Worm (Caenorhabditis elegans) whole organism, late embryonic: ENCODE data around the gene C34B4.2.

Experiments used
- C08G9.2 ChIP-seq: sonication (generic microtip); optimal IDR thresholded peaks from 2 replicates; lab custom pipeline; 2016; ENCODE audit warnings: mild to moderate bottlenecking, missing genetic modification characterization, moderate library complexity, missing compliant biosample characterization
- Y22D7AL.16 ChIP-seq: sonication (generic microtip); optimal IDR thresholded peaks from 2 replicates; lab custom pipeline; 2016; ENCODE audit warnings: missing genetic modification characterization, missing compliant biosample characterization
- ceh-14 ChIP-seq: sonication (generic microtip); optimal IDR thresholded peaks from 2 replicates; lab custom pipeline; 2016; ENCODE audit warnings: missing genotype, missing genetic modification characterization, missing compliant biosample characterization
- ceh-18 ChIP-seq: sonication (generic microtip); optimal IDR thresholded peaks from 2 replicates; lab custom pipeline; 2016; ENCODE audit warnings: missing genetic modification characterization, missing compliant biosample characterization
- ceh-19 ChIP-seq: fragments of 200-800 bp; sonication (Bioruptor generic); optimal IDR thresholded peaks from 2 replicates; lab custom pipeline; 2018; ENCODE audit warnings: mild to moderate bottlenecking, missing genetic modification characterization, missing compliant biosample characterization
- ceh-2 ChIP-seq: sonication (generic microtip); optimal IDR thresholded peaks from 2 replicates; lab custom pipeline; 2016; ENCODE audit warnings: missing genotype, missing genetic modification characterization, missing compliant biosample characterization
- ceh-24 ChIP-seq: sonication (generic microtip); optimal IDR thresholded peaks from 2 replicates; lab custom pipeline; 2016; ENCODE audit warnings: mild to moderate bottlenecking, missing genetic modification characterization, missing compliant biosample characterization
- ceh-30 ChIP-seq: fragments of 150-350 bp; optimal IDR thresholded peaks from 2 replicates; lab custom pipeline; 2014; ENCODE audit warnings: missing biosample characterization, missing genetic modification characterization
- ceh-31 ChIP-seq: sonication (generic microtip); optimal IDR thresholded peaks from 2 replicates; lab custom pipeline; 2016; ENCODE audit warnings: missing genetic modification characterization, missing compliant biosample characterization
- ceh-34 ChIP-seq: sonication (generic microtip); optimal IDR thresholded peaks from 2 replicates; lab custom pipeline; 2016; ENCODE audit warnings: mild to moderate bottlenecking, missing genetic modification characterization, missing compliant biosample characterization
- ceh-48 ChIP-seq: sonication (generic microtip); optimal IDR thresholded peaks from 2 replicates; lab custom pipeline; 2016; ENCODE audit warnings: missing genetic modification characterization, inconsistent platforms, missing compliant biosample characterization
- ceh-9 ChIP-seq: sonication (generic microtip); optimal IDR thresholded peaks from 2 replicates; lab custom pipeline; 2016; ENCODE audit warnings: mild to moderate bottlenecking, missing genetic modification characterization, inconsistent platforms, missing compliant biosample characterization
- dve-1 ChIP-seq: sonication (generic microtip); optimal IDR thresholded peaks from 2 replicates; lab custom pipeline; 2017; ENCODE audit warnings: antibody characterized with exemption, mild to moderate bottlenecking, missing genetic modification characterization, missing compliant biosample characterization
- elt-2 ChIP-seq: sonication (generic microtip); optimal IDR thresholded peaks from 2 replicates; lab custom pipeline; 2016; ENCODE audit warnings: missing genetic modification reagents, missing genetic modification characterization, missing compliant biosample characterization
- eyg-1 ChIP-seq: sonication (generic microtip); optimal IDR thresholded peaks from 2 replicates; lab custom pipeline; 2016; ENCODE audit warnings: missing genotype, missing genetic modification characterization, missing compliant biosample characterization
- gmeb-2 ChIP-seq: sonication (generic microtip); optimal IDR thresholded peaks from 2 replicates; lab custom pipeline; 2016; ENCODE audit warnings: missing genetic modification characterization, inconsistent platforms, missing compliant biosample characterization
- hlh-13 ChIP-seq: fragments of 200-800 bp; sonication (Bioruptor generic); optimal IDR thresholded peaks from 2 replicates; lab custom pipeline; 2018; ENCODE audit warnings: mild to moderate bottlenecking, missing genetic modification characterization, missing compliant biosample characterization
- hlh-15 ChIP-seq: sonication (generic microtip); optimal IDR thresholded peaks from 2 replicates; lab custom pipeline; 2016; ENCODE audit warnings: missing genetic modification characterization, missing compliant biosample characterization
- hlh-8 ChIP-seq: sonication (generic microtip); optimal IDR thresholded peaks from 2 replicates; lab custom pipeline; 2016; ENCODE audit warnings: missing genotype, missing genetic modification characterization, missing compliant biosample characterization
- lin-11 ChIP-seq: fragments of 200-800 bp; sonication (Bioruptor generic); optimal IDR thresholded peaks from 2 replicates; lab custom pipeline; 2018; ENCODE audit warnings: mild to moderate bottlenecking, missing genetic modification characterization, missing compliant biosample characterization
- madf-2 ChIP-seq: sonication (generic microtip); optimal IDR thresholded peaks from 2 replicates; lab custom pipeline; 2017; ENCODE audit warnings: missing genetic modification characterization, missing compliant biosample characterization
- mec-3 ChIP-seq: sonication (generic microtip); optimal IDR thresholded peaks from 2 replicates; lab custom pipeline; 2016; ENCODE audit warnings: borderline replicate concordance, missing genetic modification characterization, missing compliant biosample characterization
- nfya-1 ChIP-seq: sonication (generic microtip); optimal IDR thresholded peaks from 2 replicates; lab custom pipeline; 2017; ENCODE audit warnings: missing genetic modification characterization, mild to moderate bottlenecking, missing compliant biosample characterization, antibody characterized with exemption, moderate library complexity
- nhr-11 ChIP-seq: fragments of 150-350 bp; optimal IDR thresholded peaks from 2 replicates; lab custom pipeline; 2014; ENCODE audit warnings: missing biosample characterization, missing genetic modification characterization
- nhr-232 ChIP-seq: sonication (generic microtip); optimal IDR thresholded peaks from 2 replicates; lab custom pipeline; 2016; ENCODE audit warnings: missing genetic modification characterization, missing compliant biosample characterization
- pag-3 ChIP-seq: sonication (generic microtip); optimal IDR thresholded peaks from 2 replicates; lab custom pipeline; 2016; ENCODE audit warnings: missing compliant biosample characterization, missing genetic modification characterization, borderline replicate concordance
- pat-9 ChIP-seq: fragments of 200-800 bp; sonication (Bioruptor generic); optimal IDR thresholded peaks from 2 replicates; lab custom pipeline; 2018; ENCODE audit warnings: mild to moderate bottlenecking, missing genetic modification characterization, moderate library complexity, missing compliant biosample characterization
- pax-1 ChIP-seq: fragments of 150-350 bp; optimal IDR thresholded peaks from 2 replicates; lab custom pipeline; 2014; ENCODE audit warnings: missing biosample characterization, missing genetic modification characterization
- pqm-1 ChIP-seq: sonication (generic microtip); optimal IDR thresholded peaks from 2 replicates; lab custom pipeline; 2016; ENCODE audit warnings: missing genetic modification characterization, missing compliant biosample characterization
- ref-2 ChIP-seq: sonication (generic microtip); optimal IDR thresholded peaks from 2 replicates; lab custom pipeline; 2016; ENCODE audit warnings: missing genetic modification characterization, missing compliant biosample characterization
- rnt-1 ChIP-seq: sonication (generic microtip); optimal IDR thresholded peaks from 2 replicates; lab custom pipeline; 2016; ENCODE audit warnings: missing genetic modification characterization, missing compliant biosample characterization
- sdc-2 ChIP-seq: sonication (generic microtip); optimal IDR thresholded peaks from 2 replicates; lab custom pipeline; 2016; ENCODE audit warnings: missing genotype, missing genetic modification characterization, missing compliant biosample characterization
- sox-4 ChIP-seq: sonication (generic microtip); optimal IDR thresholded peaks from 2 replicates; lab custom pipeline; 2017; ENCODE audit warnings: mild to moderate bottlenecking, missing genetic modification characterization, inconsistent platforms, missing compliant biosample characterization
- syd-9 ChIP-seq: sonication (generic microtip); optimal IDR thresholded peaks from 2 replicates; lab custom pipeline; 2016; ENCODE audit warnings: mild to moderate bottlenecking, missing genetic modification characterization, moderate library complexity, missing compliant biosample characterization
- tbx-2 ChIP-seq: sonication (generic microtip); optimal IDR thresholded peaks from 2 replicates; lab custom pipeline; 2016; ENCODE audit warnings: missing genetic modification characterization, missing compliant biosample characterization
- unc-42 ChIP-seq: sonication (generic microtip); optimal IDR thresholded peaks from 2 replicates; lab custom pipeline; 2016; ENCODE audit warnings: missing genotype, missing genetic modification characterization, missing compliant biosample characterization
- unc-55 ChIP-seq: sonication (generic microtip); optimal IDR thresholded peaks from 2 replicates; lab custom pipeline; 2017; ENCODE audit warnings: missing biosample characterization, missing genetic modification reagents, missing genetic modification characterization
- zip-5 ChIP-seq: sonication (generic microtip); optimal IDR thresholded peaks from 2 replicates; lab custom pipeline; 2016; ENCODE audit warnings: missing genetic modification characterization, missing compliant biosample characterization
- ztf-16 ChIP-seq: sonication (generic microtip); optimal IDR thresholded peaks from 2 replicates; lab custom pipeline; 2017; ENCODE audit warnings: missing genetic modification characterization, missing compliant biosample characterization

C34B4.2 gene

ce11 chrV:13036466-13036865 lies 46.4 kb upstream of the C34B4.2 start, which contains the start of gene W07G4.2:
Gene W07G4.2, minus strand, starts transcription at chrV:13036566.
- TF ChIP-seq ceh-14 (no peak), pax-1 (tag; lab: Kevin White, UChicago) (no peak), hlh-8 (tag; lab: Kevin White, UChicago) (no peak), zip-5 (tag; lab: Kevin White, UChicago) (no peak), madf-2 (tag; lab: Kevin White, UChicago) (no peak), ceh-48 (no peak), unc-55 (GFP tag; lab: Kevin White, UChicago) (no peak), nfya-1 (tag; lab: Kevin White, UChicago) (no peak), ceh-9 (tag; lab: Kevin White, UChicago) (no peak), ceh-2 (tag; lab: Kevin White, UChicago) (no peak), pqm-1 (tag; lab: Kevin White, UChicago) (no peak)

- TF ChIP-seq elt-2 (tag; lab: Kevin White, UChicago) = peak; percentile 57
- peak; percentile 43 for TF ChIP-seq ceh-48
- no peak for TF ChIP-seq hlh-13 (GFP tag; lab: Kevin White, UChicago)
- peak; percentile 84 for TF ChIP-seq unc-42
- no peak for TF ChIP-seq hlh-15 (tag; lab: Kevin White, UChicago)
- TF ChIP-seq ceh-19 = peak; percentile 28
- TF ChIP-seq mec-3 (tag; lab: Kevin White, UChicago) = no peak
- TF ChIP-seq tbx-2 = peak; percentile 54
- peak; percentile 15 for TF ChIP-seq zip-5 (tag; lab: Kevin White, UChicago)
- peak; percentile 59 for TF ChIP-seq ceh-31 (tag; lab: Kevin White, UChicago)
- TF ChIP-seq ceh-24 (tag; lab: Kevin White, UChicago) = no peak
- TF ChIP-seq ceh-14 = peak; percentile 56
- no peak for TF ChIP-seq ztf-16
- peak; percentile 44 for TF ChIP-seq ceh-18
- peak; percentile 68 for TF ChIP-seq unc-55 (GFP tag; lab: Kevin White, UChicago)
- peak; percentile 54 for TF ChIP-seq rnt-1 (tag; lab: Kevin White, UChicago)
- TF ChIP-seq ref-2 (tag; lab: Kevin White, UChicago) = peak; percentile 12
- TF ChIP-seq nhr-232 (tag; lab: Kevin White, UChicago) = no peak
- no peak for TF ChIP-seq pag-3 (tag; lab: Kevin White, UChicago)
- peak; percentile 32 for TF ChIP-seq sox-4 (tag; lab: Kevin White, UChicago)
- peak; percentile 23 for TF ChIP-seq dve-1
- peak; percentile 16 for TF ChIP-seq syd-9 (tag; lab: Kevin White, UChicago)
- no peak for TF ChIP-seq ceh-30
- TF ChIP-seq sdc-2 = peak; percentile 8
- peak; percentile 9 for TF ChIP-seq hlh-8 (tag; lab: Kevin White, UChicago)
- TF ChIP-seq nfya-1 (tag; lab: Kevin White, UChicago) = peak; percentile 65
- no peak for TF ChIP-seq Y22D7AL.16 (tag; lab: Kevin White, UChicago)
- TF ChIP-seq lin-11 (tag; lab: Kevin White, UChicago) = peak; percentile 6
- peak; percentile 27 for TF ChIP-seq gmeb-2
- TF ChIP-seq nhr-11 (tag; lab: Kevin White, UChicago) = no peak
- peak; percentile 58 for TF ChIP-seq ceh-34 (tag; lab: Kevin White, UChicago)
- TF ChIP-seq pat-9 (tag; lab: Kevin White, UChicago) = peak; percentile 13
- TF ChIP-seq eyg-1 = no peak
- TF ChIP-seq C08G9.2 (tag; lab: Kevin White, UChicago) = peak; percentile 22
Observed at ce11 chrV:13041666-13042065, 41.2 kb upstream of the C34B4.2 start, which contains the start of gene scyl-1. Gene scyl-1, minus strand, starts transcription at chrV:13041721.

ce11 chrV:13043195-13043762 lies 39.6 kb upstream of the C34B4.2 start, which contains the start of gene lap-2:
Gene lap-2, plus strand, starts transcription at chrV:13043712.
- TF ChIP-seq elt-2 (tag; lab: Kevin White, UChicago) (peak; percentile 56), syd-9 (tag; lab: Kevin White, UChicago) (no peak), ceh-2 (tag; lab: Kevin White, UChicago) (no peak), unc-55 (GFP tag; lab: Kevin White, UChicago) (peak; percentile 31), hlh-13 (GFP tag; lab: Kevin White, UChicago) (no peak)
